Worm (Caenorhabditis elegans): ENCODE results near the gene gsp-1.

- TF ChIP-seq zfp-3 (GFP tag; conservative IDR thresholded peaks at IDR 0.05): no peak
- TF ChIP-seq Y5F2A.4 (GFP tag; optimal IDR thresholded peaks at IDR 0.05): no peak
- no peak for TF ChIP-seq ceh-82 (tag; optimal IDR thresholded peaks at IDR 0.05)
- no peak for TF ChIP-seq ZK546.5 (tag; optimal IDR thresholded peaks at IDR 0.05)
- TF ChIP-seq fos-1 (tag; optimal IDR thresholded peaks at IDR 0.05): no peak
Measured at ce11 chrV:10671618-10672017, 10.6 kb upstream of the gsp-1 start, which contains the start of gene ceh-22.

Measured in whole organism, L4 larva.